Worm (Caenorhabditis elegans) whole organism, L4 larva: ENCODE measurements around the gene frpr-21.

Experiments
- D1046.2 ChIP-seq: fragments of 200-800 bp; sonication (Bioruptor generic); IDR thresholded peaks from 2 replicates; pipeline ENCODE4 v1.3.6; 2022; ENCODE audit warnings: missing genetic modification characterization, missing compliant biosample characterization
- F37D6.2 ChIP-seq: sonication (generic microtip); optimal IDR thresholded peaks from 2 replicates; lab custom pipeline; 2016; ENCODE audit warnings: mild to moderate bottlenecking, missing genetic modification characterization, missing compliant biosample characterization
- F44E2.7 ChIP-seq: fragments of 200-800 bp; sonication (Bioruptor generic); IDR thresholded peaks from 2 replicates; pipeline ENCODE4 v2.1.2; 2022; ENCODE audit warnings: missing genetic modification characterization, missing compliant biosample characterization
- F49E8.2 ChIP-seq: sonication (generic microtip); optimal IDR thresholded peaks from 2 replicates; lab custom pipeline; 2016; ENCODE audit warnings: missing compliant biosample characterization, mild to moderate bottlenecking, missing genetic modification characterization, borderline replicate concordance
- R02D3.7 ChIP-seq: fragments of 150-350 bp; sonication (generic microtip); optimal IDR thresholded peaks from 3 replicates; lab custom pipeline; 2014; ENCODE audit warnings: missing biosample characterization, missing genetic modification characterization
- T26A8.4 ChIP-seq: fragments of 200-800 bp; sonication (Bioruptor generic); IDR thresholded peaks from 2 replicates; pipeline ENCODE4 v1.3.6; 2022; ENCODE audit warnings: missing genetic modification characterization, missing compliant biosample characterization
- Y105C5A.15 ChIP-seq: fragments of 200-800 bp; sonication (Bioruptor generic); IDR thresholded peaks from 2 replicates; pipeline ENCODE4 v1.3.6; 2022; ENCODE audit warnings: missing genetic modification characterization, missing compliant biosample characterization
- Y5F2A.4 ChIP-seq: fragments of 200-800 bp; sonication (Bioruptor generic); optimal IDR thresholded peaks from 2 replicates; lab custom pipeline; 2018; ENCODE audit warnings: mild to moderate bottlenecking, missing genetic modification characterization, missing compliant biosample characterization
- Y75B8A.6 ChIP-seq: fragments of 200-800 bp; sonication (Bioruptor generic); IDR thresholded peaks from 2 replicates; pipeline ENCODE4 v1.3.6; 2022; ENCODE audit warnings: missing genetic modification reagents, missing genetic modification characterization, missing compliant biosample characterization
- ZK337.2 ChIP-seq: fragments of 200-800 bp; sonication (Bioruptor generic); IDR thresholded peaks from 2 replicates; pipeline ENCODE4 v1.3.6; 2022; ENCODE audit warnings: missing genetic modification reagents, missing genetic modification characterization, missing compliant biosample characterization
- aha-1 ChIP-seq: fragments of 150-350 bp; peaks from one replicate; lab custom pipeline; 2014; ENCODE audit warnings: missing biosample characterization, missing genetic modification characterization
- ama-1 ChIP-seq: fragments of 150-350 bp; optimal IDR thresholded peaks from 2 replicates; lab custom pipeline; 2014; ENCODE audit warnings: inconsistent platforms, mixed read lengths
- arid-1 ChIP-seq: fragments of 200-800 bp; sonication (Bioruptor generic); conservative IDR thresholded peaks from 2 replicates; pipeline ENCODE4 v1.3.6; 2022; ENCODE audit warnings: missing genetic modification reagents, missing genetic modification characterization, missing compliant biosample characterization
- ceh-28 ChIP-seq: fragments of 150-350 bp; optimal IDR thresholded peaks from 2 replicates; lab custom pipeline; 2014; ENCODE audit warnings: missing biosample characterization, missing genetic modification reagents, missing genetic modification characterization
- ceh-62 ChIP-seq: sonication (generic microtip); optimal IDR thresholded peaks from 2 replicates; lab custom pipeline; 2017; ENCODE audit warnings: missing biosample characterization, missing genetic modification characterization
- daf-12 ChIP-seq: fragments of 150-350 bp; optimal IDR thresholded peaks from 2 replicates; lab custom pipeline; 2014; ENCODE audit warnings: missing biosample characterization, missing genetic modification reagents, missing genetic modification characterization
- daf-19 ChIP-seq: fragments of 200-800 bp; sonication (Bioruptor generic); conservative IDR thresholded peaks from 2 replicates; pipeline ENCODE4 v1.3.6; 2022; ENCODE audit warnings: missing genetic modification characterization, missing compliant biosample characterization
- daf-8 ChIP-seq: fragments of 200-800 bp; sonication (Bioruptor generic); IDR thresholded peaks from 2 replicates; pipeline ENCODE4 v1.3.6; 2022; ENCODE audit warnings: missing genetic modification characterization, missing compliant biosample characterization
- dpl-1 ChIP-seq: fragments of 150-350 bp; optimal IDR thresholded peaks from 2 replicates; lab custom pipeline; 2014; ENCODE audit warnings: missing biosample characterization, missing genetic modification reagents, missing genetic modification characterization
- egl-27 ChIP-seq: sonication (generic microtip); optimal IDR thresholded peaks from 3 replicates; lab custom pipeline; 2017; ENCODE audit warnings: missing biosample characterization, missing genetic modification reagents, missing genetic modification characterization
- fos-1 ChIP-seq: fragments of 150-350 bp; optimal IDR thresholded peaks from 2 replicates; lab custom pipeline; 2014; ENCODE audit warnings: missing biosample characterization, missing genetic modification characterization
- hif-1 ChIP-seq, 2 experiments: sonication (generic microtip); optimal IDR thresholded peaks; 2 replicates each; lab custom pipeline; 2016 to 2017; ENCODE audit warnings: missing compliant biosample characterization in 2 of 2, missing genetic modification characterization in 2 of 2, missing genetic modification reagents in 2 of 2, missing genotype in 2 of 2, mild to moderate bottlenecking in 1 of 2
- hlh-30 ChIP-seq: sonication (generic microtip); optimal IDR thresholded peaks from 2 replicates; lab custom pipeline; 2017; ENCODE audit warnings: antibody characterized with exemption, mild to moderate bottlenecking, missing genetic modification characterization, missing compliant biosample characterization; ENCODE audit not compliant: insufficient read depth
- jun-1 ChIP-seq: fragments of 150-350 bp; optimal IDR thresholded peaks from 2 replicates; lab custom pipeline; 2014; ENCODE audit warnings: missing biosample characterization, missing genetic modification reagents, missing genetic modification characterization
- lim-7 ChIP-seq: fragments of 200-800 bp; sonication (Bioruptor generic); IDR thresholded peaks from 2 replicates; pipeline ENCODE4 v1.3.6; 2022; ENCODE audit warnings: missing genetic modification characterization, missing compliant biosample characterization
- lin-1 ChIP-seq: fragments of 200-800 bp; sonication (Bioruptor generic); IDR thresholded peaks from 2 replicates; pipeline ENCODE4 v1.3.6; 2022; ENCODE audit warnings: missing genetic modification reagents, missing genetic modification characterization, missing compliant biosample characterization
- lin-39 ChIP-seq: fragments of 150-350 bp; optimal IDR thresholded peaks from 2 replicates; lab custom pipeline; 2014; ENCODE audit warnings: missing biosample characterization, missing genetic modification reagents, missing genetic modification characterization
- lir-3 ChIP-seq: sonication (generic microtip); optimal IDR thresholded peaks from 2 replicates; lab custom pipeline; 2016; ENCODE audit warnings: mild to moderate bottlenecking, missing genetic modification characterization, missing compliant biosample characterization
- madf-5 ChIP-seq, 2 experiments: fragments of 200-800 bp; sonication (Bioruptor generic); IDR thresholded peaks; 2 replicates each; pipeline ENCODE4 v1.3.6; 2022; ENCODE audit warnings: missing compliant biosample characterization in 2 of 2, missing genetic modification characterization in 2 of 2
- mdt-29 ChIP-seq: fragments of 200-800 bp; sonication (Bioruptor generic); IDR thresholded peaks from 2 replicates; pipeline ENCODE4 v1.3.6; 2022; ENCODE audit warnings: missing genetic modification reagents, missing genetic modification characterization, missing compliant biosample characterization
- mep-1 ChIP-seq: fragments of 150-350 bp; sonication (generic microtip); optimal IDR thresholded peaks from 3 replicates; lab custom pipeline; 2014; ENCODE audit warnings: missing biosample characterization, missing genetic modification characterization
- mes-2 ChIP-seq: sonication (generic microtip); optimal IDR thresholded peaks from 2 replicates; lab custom pipeline; 2016; ENCODE audit warnings: missing genotype, mild to moderate bottlenecking, missing genetic modification characterization, missing compliant biosample characterization; ENCODE audit not compliant: poor library complexity, severe bottlenecking
- mxl-3 ChIP-seq: fragments of 200-800 bp; sonication (Bioruptor generic); optimal IDR thresholded peaks from 2 replicates; lab custom pipeline; 2018; ENCODE audit warnings: mild to moderate bottlenecking, missing genetic modification characterization, missing compliant biosample characterization
- nhr-102 ChIP-seq: sonication (generic microtip); optimal IDR thresholded peaks from 2 replicates; lab custom pipeline; 2016; ENCODE audit warnings: mild to moderate bottlenecking, missing genetic modification characterization, moderate library complexity, missing compliant biosample characterization
- nhr-237 ChIP-seq: sonication (generic microtip); optimal IDR thresholded peaks from 2 replicates; lab custom pipeline; 2017; ENCODE audit warnings: missing biosample characterization, missing genetic modification characterization
- nhr-25 ChIP-seq: sonication (generic microtip); optimal IDR thresholded peaks from 2 replicates; lab custom pipeline; 2017; ENCODE audit warnings: missing genetic modification characterization, mild to moderate bottlenecking, missing compliant biosample characterization, antibody characterized with exemption, moderate library complexity, borderline replicate concordance; ENCODE audit not compliant: insufficient read depth
- nhr-41 ChIP-seq: fragments of 200-800 bp; sonication (Bioruptor generic); IDR thresholded peaks from 2 replicates; pipeline ENCODE4 v1.3.6; 2022; ENCODE audit warnings: missing genetic modification reagents, missing genetic modification characterization, missing compliant biosample characterization
- nhr-42 ChIP-seq: fragments of 200-800 bp; sonication (Bioruptor generic); IDR thresholded peaks from 2 replicates; pipeline ENCODE4 v1.3.6; 2022; ENCODE audit warnings: missing genetic modification characterization, missing compliant biosample characterization
- nhr-48 ChIP-seq: sonication (generic microtip); optimal IDR thresholded peaks from 2 replicates; lab custom pipeline; 2016; ENCODE audit warnings: mild to moderate bottlenecking, missing genetic modification characterization, missing compliant biosample characterization
- nhr-76 ChIP-seq: fragments of 150-350 bp; optimal IDR thresholded peaks from 2 replicates; lab custom pipeline; 2014; ENCODE audit warnings: missing biosample characterization, missing genetic modification characterization
- php-3 ChIP-seq: fragments of 200-800 bp; sonication (Bioruptor generic); IDR thresholded peaks from 2 replicates; pipeline ENCODE4 v1.3.6; 2022; ENCODE audit warnings: missing genetic modification reagents, missing genetic modification characterization, missing compliant biosample characterization
- rbr-2 ChIP-seq: sonication (generic microtip); optimal IDR thresholded peaks from 2 replicates; lab custom pipeline; 2016; ENCODE audit warnings: missing genotype, missing genetic modification characterization, missing compliant biosample characterization
- set-16 ChIP-seq: fragments of 200-800 bp; sonication (Bioruptor generic); IDR thresholded peaks from 2 replicates; pipeline ENCODE4 v1.3.6; 2022; ENCODE audit warnings: missing genetic modification reagents, missing genetic modification characterization, missing compliant biosample characterization
- skn-1 ChIP-seq: fragments of 150-350 bp; optimal IDR thresholded peaks from 2 replicates; lab custom pipeline; 2014; ENCODE audit warnings: missing biosample characterization, missing genetic modification characterization
- snpc-1.2 ChIP-seq: fragments of 200-800 bp; sonication (Bioruptor generic); IDR thresholded peaks from 2 replicates; pipeline ENCODE4 v1.3.6; 2022; ENCODE audit warnings: missing genetic modification reagents, missing genetic modification characterization, missing compliant biosample characterization
- snpc-4 ChIP-seq: fragments of 150-350 bp; optimal IDR thresholded peaks from 2 replicates; lab custom pipeline; 2014; ENCODE audit warnings: missing biosample characterization, missing genetic modification characterization
- tag-97 ChIP-seq: fragments of 200-800 bp; sonication (Bioruptor generic); IDR thresholded peaks from 2 replicates; pipeline ENCODE4 v1.3.6; 2022; ENCODE audit warnings: missing genetic modification characterization, missing compliant biosample characterization
- unc-130 ChIP-seq: sonication (generic microtip); optimal IDR thresholded peaks from 2 replicates; lab custom pipeline; 2016; ENCODE audit warnings: missing genetic modification reagents, missing genetic modification characterization, missing compliant biosample characterization
- unc-39 ChIP-seq: sonication (generic microtip); optimal IDR thresholded peaks from 2 replicates; lab custom pipeline; 2017; ENCODE audit warnings: missing biosample characterization, missing genetic modification characterization
- unc-62 ChIP-seq, 3 experiments: fragments of 150-350 bp in 1 of 3; sonication (generic microtip); optimal IDR thresholded peaks in 2 of 3; peaks in 1 of 3; 1 replicate in 1 of 3; 2 replicates in 2 of 3; lab custom pipeline; 2014 to 2017; ENCODE audit warnings: missing biosample characterization in 3 of 3, missing genetic modification characterization in 3 of 3, missing genetic modification reagents in 3 of 3, missing genotype in 1 of 3
- zip-11 ChIP-seq: fragments of 200-800 bp; sonication (Bioruptor generic); IDR thresholded peaks from 2 replicates; pipeline ENCODE4 v1.3.6; 2022; ENCODE audit warnings: missing genetic modification characterization, missing compliant biosample characterization
- ztf-11 ChIP-seq: fragments of 150-350 bp; optimal IDR thresholded peaks from 2 replicates; lab custom pipeline; 2014; ENCODE audit warnings: missing biosample characterization, missing genetic modification characterization
- ztf-7 ChIP-seq: fragments of 150-350 bp; optimal IDR thresholded peaks from 2 replicates; lab custom pipeline; 2014; ENCODE audit warnings: missing biosample characterization, missing genetic modification characterization

Gene frpr-21

ce11 chrII:10445738-10446137 is 23.9 kb upstream of the frpr-21 start:
- TF ChIP-seq mdt-29 (GFP tag; lab: Robert Waterston, UW) (no peak), egl-27 (no peak), unc-39 (tag; lab: Kevin White, UChicago) (no peak), lim-7 (GFP tag; lab: Robert Waterston, UW) (no peak), nhr-25 (no peak), aha-1 (peak; percentile 83), ama-1 (lab: Kevin White, UChicago) (peak; percentile 23), T26A8.4 (GFP tag; lab: Robert Waterston, UW) (no peak), ZK337.2 (GFP tag; lab: Robert Waterston, UW) (no peak), Y5F2A.4 (GFP tag; lab: Kevin White, UChicago) (no peak), lir-3 (no peak), php-3 (GFP tag; lab: Robert Waterston, UW) (no peak), Y75B8A.6 (no peak), nhr-42 (GFP tag; lab: Robert Waterston, UW) (no peak), F44E2.7 (GFP tag; lab: Robert Waterston, UW) (no peak), ceh-62 (tag; lab: Kevin White, UChicago) (no peak), unc-130 (GFP tag; lab: Kevin White, UChicago) (no peak), lin-39 (tag; lab: Kevin White, UChicago) (no peak), zip-11 (GFP tag; lab: Robert Waterston, UW) (no peak), rbr-2 (tag; lab: Kevin White, UChicago) (peak; percentile 33), D1046.2 (GFP tag; lab: Robert Waterston, UW) (no peak), daf-8 (GFP tag; lab: Robert Waterston, UW) (no peak), nhr-41 (GFP tag; lab: Robert Waterston, UW) (no peak), madf-5 (GFP tag; IDR thresholded peaks at IDR 0.05; lab: Robert Waterston, UW) (no peak), nhr-76 (no peak), unc-62 (GFP tag; optimal IDR thresholded peaks at IDR 0.05 in 1 of 2; lab: Kevin White, UChicago) (no peak), unc-62 (tag; optimal IDR thresholded peaks at IDR 0.05; lab: Kevin White, UChicago) (no peak), nhr-48 (no peak), nhr-102 (tag; lab: Kevin White, UChicago) (no peak), tag-97 (no peak), F37D6.2 (tag; lab: Kevin White, UChicago) (no peak), snpc-1.2 (GFP tag; lab: Robert Waterston, UW) (no peak), lin-1 (GFP tag; lab: Robert Waterston, UW) (no peak), jun-1 (tag; lab: Kevin White, UChicago) (no peak), ceh-28 (tag; lab: Kevin White, UChicago) (no peak), ztf-11 (no peak), R02D3.7 (tag; lab: Kevin White, UChicago) (no peak), snpc-4 (tag; lab: Kevin White, UChicago) (no peak), hlh-30 (tag; lab: Kevin White, UChicago) (peak; percentile 49), F49E8.2 (no peak), daf-12 (no peak), arid-1 (GFP tag; lab: Robert Waterston, UW) (no peak), mep-1 (peak; percentile 3), ztf-7 (tag; lab: Kevin White, UChicago) (no peak), hif-1 (tag; optimal IDR thresholded peaks at IDR 0.05; lab: Kevin White, UChicago) (peak in 1 of 2 experiments; percentile 30), Y105C5A.15 (GFP tag; lab: Robert Waterston, UW) (no peak), skn-1 (tag; lab: Kevin White, UChicago) (no peak), daf-19 (GFP tag; lab: Robert Waterston, UW) (no peak), fos-1 (no peak), mxl-3 (peak; percentile 66), mes-2 (peak; percentile 44), nhr-237 (tag; lab: Kevin White, UChicago) (no peak), dpl-1 (GFP tag; lab: Kevin White, UChicago) (peak; percentile 17), set-16 (GFP tag; lab: Robert Waterston, UW) (no peak)
